Fruit fly (Drosophila melanogaster): Measurements from ENCODE around the gene Rbp9.

Gene Rbp9

DNA sequence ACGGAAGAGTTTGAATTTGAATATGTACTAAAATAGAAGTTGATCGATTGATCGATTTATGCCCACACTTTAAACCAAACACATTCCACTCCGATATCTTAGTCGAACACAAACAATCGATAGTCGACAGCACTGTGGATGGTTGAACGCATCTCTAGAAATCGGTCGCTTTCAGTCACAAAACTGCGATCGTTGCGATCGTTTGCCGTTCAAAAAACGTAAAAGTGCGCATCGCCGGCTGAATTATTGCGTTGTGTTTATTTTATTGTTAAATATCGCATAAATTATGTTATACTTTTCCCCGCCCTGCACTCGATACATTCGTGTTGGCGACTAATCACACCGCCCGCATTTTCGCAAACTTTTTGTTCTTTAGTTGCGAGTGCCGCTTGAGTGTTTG is 44.6 kb downstream of the Rbp9 start, which contains the start of gene Ccdc85 (continued):
- TF ChIP-seq grau (tag; optimal IDR thresholded peaks at IDR 0.05) (peak; percentile 17), sima (GFP tag; optimal IDR thresholded peaks at IDR 0.05) (no peak), CG9215 (GFP tag; IDR thresholded peaks at IDR 0.05) (no peak), D19A (tag; optimal IDR thresholded peaks at IDR 0.05) (no peak), CG13424 (tag; optimal IDR thresholded peaks at IDR 0.05) (peak; percentile 14), nerfin-1 (tag; optimal IDR thresholded peaks at IDR 0.05) (no peak), caup (GFP tag; optimal IDR thresholded peaks at IDR 0.05; ENCODE audit: severe bottlenecking) (peak; percentile 11), CG30403 (GFP tag; optimal IDR thresholded peaks at IDR 0.05) (no peak), disco-r (GFP tag; optimal IDR thresholded peaks at IDR 0.05) (no peak), esg (GFP tag; conservative IDR thresholded peaks at IDR 0.05) (no peak), CG15479 (GFP tag; optimal IDR thresholded peaks at IDR 0.05) (no peak), CG17385 (GFP tag; optimal IDR thresholded peaks at IDR 0.05) (peak; percentile 43), CG11504 (tag; optimal IDR thresholded peaks at IDR 0.05) (no peak), crp (GFP tag; optimal IDR thresholded peaks at IDR 0.05) (no peak), Mad (GFP tag; optimal IDR thresholded peaks at IDR 0.05) (peak; percentile 21), gcm (GFP tag; optimal IDR thresholded peaks at IDR 0.05) (peak; percentile 47), CG2889 (GFP tag; IDR thresholded peaks at IDR 0.05) (no peak), Deaf1 (tag; optimal IDR thresholded peaks at IDR 0.05) (no peak), gce (GFP tag; IDR thresholded peaks at IDR 0.05) (no peak), CG2116 (GFP tag; optimal IDR thresholded peaks at IDR 0.05) (peak; percentile 88), stwl (tag; optimal IDR thresholded peaks at IDR 0.05) (peak; percentile 94), E2f1 (GFP tag; IDR thresholded peaks at IDR 0.05) (no peak), chinmo (GFP tag; IDR thresholded peaks at IDR 0.05; ENCODE audit: partially characterized antibody) (peak; percentile 98), ci (GFP tag; IDR thresholded peaks at IDR 0.05) (peak; percentile 76), Drgx (GFP tag; IDR thresholded peaks at IDR 0.05) (no peak), trh (GFP tag; optimal IDR thresholded peaks at IDR 0.05) (no peak), CG10274 (GFP tag; optimal IDR thresholded peaks at IDR 0.05) (no peak), pum (GFP tag; optimal IDR thresholded peaks at IDR 0.05) (no peak), Ets97D (GFP tag; optimal IDR thresholded peaks at IDR 0.05) (peak; percentile 58), tll (GFP tag; optimal IDR thresholded peaks at IDR 0.05) (no peak), onecut (GFP tag; IDR thresholded peaks at IDR 0.05) (peak; percentile 10; the same call in 1 of the 2 replicates), seq (GFP tag; IDR thresholded peaks at IDR 0.05) (no peak), CG17186 (GFP tag; optimal IDR thresholded peaks at IDR 0.05) (peak; percentile 43), CG11093 (GFP tag; IDR thresholded peaks at IDR 0.05) (no peak), dm (GFP tag; optimal IDR thresholded peaks at IDR 0.05) (no peak), lab (GFP tag; optimal IDR thresholded peaks at IDR 0.05) (no peak), CG9932 (GFP tag; IDR thresholded peaks at IDR 0.05) (peak; percentile 6; the same call in 1 of the 2 replicates), GATAe (GFP tag; conservative IDR thresholded peaks at IDR 0.05) (no peak), Stat92E (GFP tag; optimal IDR thresholded peaks at IDR 0.05) (peak in 1 of 3 experiments; percentile 41), jigr1 (GFP tag; IDR thresholded peaks at IDR 0.05) (no peak), Myb (GFP tag; optimal IDR thresholded peaks at IDR 0.05) (peak; percentile 97), CG12391 (tag; optimal IDR thresholded peaks at IDR 0.05) (peak; percentile 24), ems (GFP tag; optimal IDR thresholded peaks at IDR 0.05) (no peak), jumu (GFP tag; optimal IDR thresholded peaks at IDR 0.05) (peak; percentile 18), repo (GFP tag; optimal IDR thresholded peaks at IDR 0.05) (no peak), dimm (GFP tag; IDR thresholded peaks at IDR 0.05) (no peak), CG31365 (tag; optimal IDR thresholded peaks at IDR 0.05) (no peak), CG9876 (GFP tag; optimal IDR thresholded peaks at IDR 0.05) (no peak), her (GFP tag; optimal IDR thresholded peaks at IDR 0.05) (peak; percentile 47), crc (GFP tag; optimal IDR thresholded peaks at IDR 0.05) (no peak), Ptx1 (GFP tag; IDR thresholded peaks at IDR 0.05) (no peak)

Measured in whole organism, embryonic.